Worm (Caenorhabditis elegans) whole organism, L1 larva: ENCODE data around the gene C02G6.3.

Source experiments
- aly-2 ChIP-seq: fragments of 150-350 bp; optimal IDR thresholded peaks from 2 replicates; lab custom pipeline; 2014; ENCODE audit warnings: missing biosample characterization, missing genetic modification characterization
- ama-1 ChIP-seq: fragments of 150-350 bp; optimal IDR thresholded peaks from 2 replicates; lab custom pipeline; 2014
- ceh-88 ChIP-seq: fragments of 200-800 bp; sonication (Bioruptor generic); IDR thresholded peaks from 2 replicates; pipeline ENCODE4 v1.3.6; 2022; ENCODE audit warnings: missing genetic modification characterization, missing compliant biosample characterization
- ces-1 ChIP-seq: fragments of 150-350 bp; optimal IDR thresholded peaks from 2 replicates; lab custom pipeline; 2014; ENCODE audit warnings: missing biosample characterization, missing genetic modification reagents, missing genetic modification characterization
- egl-27 ChIP-seq, 2 experiments: fragments of 150-350 bp in 1 of 2; sonication (generic microtip); optimal IDR thresholded peaks; 3 replicates each; lab custom pipeline; 2017 to 2018; ENCODE audit warnings: missing biosample characterization in 2 of 2, missing genetic modification characterization in 2 of 2, missing genetic modification reagents in 2 of 2
- jun-1 ChIP-seq: fragments of 150-350 bp; optimal IDR thresholded peaks from 2 replicates; lab custom pipeline; 2014; ENCODE audit warnings: missing biosample characterization, missing genetic modification reagents, missing genetic modification characterization
- lir-3 ChIP-seq: sonication (generic microtip); optimal IDR thresholded peaks from 2 replicates; lab custom pipeline; 2016; ENCODE audit warnings: mild to moderate bottlenecking, missing genetic modification characterization, moderate library complexity, missing compliant biosample characterization; ENCODE audit not compliant: poor library complexity
- mdl-1 ChIP-seq, 2 experiments: fragments of 150-350 bp; optimal IDR thresholded peaks; 2 replicates each; lab custom pipeline; 2014 to 2017; ENCODE audit warnings: missing biosample characterization in 2 of 2, missing genetic modification characterization in 2 of 2, inconsistent platforms in 1 of 2
- nhr-12 ChIP-seq: sonication (generic microtip); optimal IDR thresholded peaks from 2 replicates; lab custom pipeline; 2017; ENCODE audit warnings: missing biosample characterization, missing genetic modification characterization
- rnt-1 ChIP-seq: sonication (generic microtip); optimal IDR thresholded peaks from 2 replicates; lab custom pipeline; 2016; ENCODE audit warnings: mild to moderate bottlenecking, missing genetic modification characterization, moderate library complexity, missing compliant biosample characterization
- skn-1 ChIP-seq: fragments of 150-350 bp; optimal IDR thresholded peaks from 2 replicates; lab custom pipeline; 2014; ENCODE audit warnings: missing biosample characterization, missing genetic modification characterization
- snu-23 ChIP-seq: sonication (generic microtip); optimal IDR thresholded peaks from 2 replicates; lab custom pipeline; 2016; ENCODE audit warnings: missing genetic modification characterization, missing compliant biosample characterization

- TF ChIP-seq skn-1 (tag; lab: Kevin White, UChicago) (no peak), nhr-12 (tag; lab: Kevin White, UChicago) (no peak), ces-1 (GFP tag; lab: Kevin White, UChicago) (no peak), rnt-1 (no peak), mdl-1 (tag; optimal IDR thresholded peaks at IDR 0.05; lab: Kevin White, UChicago) (no peak), lir-3 (tag; lab: Kevin White, UChicago) (no peak), snu-23 (no peak), jun-1 (tag; lab: Kevin White, UChicago) (no peak), ama-1 (no peak), egl-27 (tag; optimal IDR thresholded peaks at IDR 0.05; lab: Kevin White, UChicago) (no peak), aly-2 (tag; lab: Kevin White, UChicago) (no peak), ceh-88 (no peak)
Measured at ce11 chrV:5833531-5833930, 46.6 kb upstream of the C02G6.3 start, which contains the start of gene srh-76.
